Worm (Caenorhabditis elegans) whole organism, mixed stage, embryonic: ENCODE data around the gene hsp-6.
A peak's percentile ranks its signal among the peaks of the same experiment; 100 is the strongest.

ENCODE experiments used
- M03D4.4 ChIP-seq: sonication (generic microtip); optimal IDR thresholded peaks from 2 replicates; lab custom pipeline; 2017; ENCODE audit warnings: mild to moderate bottlenecking, missing genetic modification characterization, missing compliant biosample characterization
- bed-3 ChIP-seq: fragments of 200-800 bp; sonication (Bioruptor generic); optimal IDR thresholded peaks from 3 replicates; lab custom pipeline; 2018; ENCODE audit warnings: mild to moderate bottlenecking, missing genetic modification characterization, moderate library complexity, missing compliant biosample characterization
- blmp-1 ChIP-seq: fragments of 150-350 bp; optimal IDR thresholded peaks from 2 replicates; lab custom pipeline; 2014; ENCODE audit warnings: missing biosample characterization, missing genetic modification characterization
- ceh-39 ChIP-seq: fragments of 150-350 bp; optimal IDR thresholded peaks from 2 replicates; lab custom pipeline; 2014; ENCODE audit warnings: missing biosample characterization, missing genetic modification characterization
- ceh-43 ChIP-seq: fragments of 200-800 bp; sonication (Bioruptor generic); optimal IDR thresholded peaks from 2 replicates; lab custom pipeline; 2018; ENCODE audit warnings: mild to moderate bottlenecking, missing genetic modification characterization, moderate library complexity, missing compliant biosample characterization
- ces-1 ChIP-seq: fragments of 150-350 bp; optimal IDR thresholded peaks from 2 replicates; lab custom pipeline; 2014; ENCODE audit warnings: missing biosample characterization, missing genetic modification reagents, missing genetic modification characterization
- cnd-1 ChIP-seq: fragments of 200-800 bp; sonication (Bioruptor generic); optimal IDR thresholded peaks from 2 replicates; lab custom pipeline; 2018; ENCODE audit warnings: mild to moderate bottlenecking, missing genetic modification characterization, missing compliant biosample characterization
- drap-1 ChIP-seq: fragments of 200-800 bp; sonication (Bioruptor generic); optimal IDR thresholded peaks from 3 replicates; lab custom pipeline; 2018; ENCODE audit warnings: mild to moderate bottlenecking, missing genetic modification characterization, missing compliant biosample characterization
- elt-1 ChIP-seq: sonication (generic microtip); optimal IDR thresholded peaks from 2 replicates; lab custom pipeline; 2017; ENCODE audit warnings: missing genetic modification characterization, mild to moderate bottlenecking, missing compliant biosample characterization, antibody characterized with exemption, moderate library complexity, borderline replicate concordance; ENCODE audit not compliant: insufficient read depth
- elt-3 ChIP-seq: fragments of 150-350 bp; optimal IDR thresholded peaks from 2 replicates; lab custom pipeline; 2014; ENCODE audit warnings: missing biosample characterization, missing genetic modification characterization
- flh-1 ChIP-seq: fragments of 200-800 bp; sonication (Bioruptor generic); optimal IDR thresholded peaks from 2 replicates; lab custom pipeline; 2018; ENCODE audit warnings: mild to moderate bottlenecking, missing genetic modification characterization, moderate library complexity, missing compliant biosample characterization
- ham-2 ChIP-seq: fragments of 200-800 bp; sonication (Bioruptor generic); optimal IDR thresholded peaks from 2 replicates; lab custom pipeline; 2018; ENCODE audit warnings: mild to moderate bottlenecking, missing genetic modification characterization, missing compliant biosample characterization
- hlh-1 ChIP-seq: fragments of 150-350 bp; optimal IDR thresholded peaks from 2 replicates; lab custom pipeline; 2014; ENCODE audit warnings: missing biosample characterization, missing genetic modification reagents, missing genetic modification characterization
- lin-13 ChIP-seq: fragments of 150-350 bp; optimal IDR thresholded peaks from 2 replicates; lab custom pipeline; 2014; ENCODE audit warnings: missing biosample characterization, missing genetic modification characterization
- lin-32 ChIP-seq: fragments of 200-800 bp; sonication (Bioruptor generic); optimal IDR thresholded peaks from 2 replicates; lab custom pipeline; 2018; ENCODE audit warnings: mild to moderate bottlenecking, missing genetic modification characterization, missing compliant biosample characterization
- lsy-2 ChIP-seq: fragments of 150-350 bp; optimal IDR thresholded peaks from 2 replicates; lab custom pipeline; 2014; ENCODE audit warnings: missing biosample characterization, missing genetic modification characterization
- mab-5 ChIP-seq: fragments of 150-350 bp; optimal IDR thresholded peaks from 2 replicates; lab custom pipeline; 2014; ENCODE audit warnings: missing biosample characterization, missing genetic modification characterization
- mep-1 ChIP-seq: fragments of 150-350 bp; optimal IDR thresholded peaks from 2 replicates; lab custom pipeline; 2017; ENCODE audit warnings: missing biosample characterization, missing genetic modification reagents, missing genetic modification characterization, inconsistent platforms
- mls-2 ChIP-seq: sonication (generic microtip); optimal IDR thresholded peaks from 2 replicates; lab custom pipeline; 2016; ENCODE audit warnings: mild to moderate bottlenecking, missing genetic modification characterization, moderate library complexity, missing compliant biosample characterization
- nhr-12 ChIP-seq: fragments of 150-350 bp; optimal IDR thresholded peaks from 2 replicates; lab custom pipeline; 2014; ENCODE audit warnings: missing biosample characterization, missing genetic modification characterization
- nhr-2 ChIP-seq: fragments of 150-350 bp; optimal IDR thresholded peaks from 2 replicates; lab custom pipeline; 2014; ENCODE audit warnings: missing biosample characterization, missing genetic modification characterization
- nhr-237 ChIP-seq: fragments of 150-350 bp; optimal IDR thresholded peaks from 2 replicates; lab custom pipeline; 2014; ENCODE audit warnings: missing biosample characterization, missing genetic modification characterization
- nhr-28 ChIP-seq: fragments of 150-350 bp; optimal IDR thresholded peaks from 2 replicates; lab custom pipeline; 2014; ENCODE audit warnings: missing biosample characterization, missing genetic modification characterization
- pha-4 ChIP-seq: fragments of 150-350 bp; optimal IDR thresholded peaks from 2 replicates; lab custom pipeline; 2018; ENCODE audit warnings: missing biosample characterization, missing genetic modification reagents, missing genetic modification characterization
- sem-2 ChIP-seq: fragments of 200-800 bp; sonication (Bioruptor generic); optimal IDR thresholded peaks from 2 replicates; lab custom pipeline; 2018; ENCODE audit warnings: mild to moderate bottlenecking, missing genetic modification characterization, missing compliant biosample characterization
- snpc-4 ChIP-seq: fragments of 150-350 bp; optimal IDR thresholded peaks from 2 replicates; lab custom pipeline; 2014; ENCODE audit warnings: missing biosample characterization, missing genetic modification characterization
- sptf-1 ChIP-seq: sonication (generic microtip); optimal IDR thresholded peaks from 2 replicates; lab custom pipeline; 2017; ENCODE audit warnings: mild to moderate bottlenecking, missing genetic modification characterization, moderate library complexity, missing compliant biosample characterization
- tbx-8 ChIP-seq: fragments of 200-800 bp; sonication (Bioruptor generic); optimal IDR thresholded peaks from 2 replicates; lab custom pipeline; 2018; ENCODE audit warnings: mild to moderate bottlenecking, missing genetic modification characterization, moderate library complexity, missing compliant biosample characterization
- unc-120 ChIP-seq: sonication (generic microtip); optimal IDR thresholded peaks from 2 replicates; lab custom pipeline; 2017; ENCODE audit warnings: missing genetic modification characterization, missing compliant biosample characterization; ENCODE audit not compliant: poor library complexity, severe bottlenecking
- unc-39 ChIP-seq: fragments of 150-350 bp; optimal IDR thresholded peaks from 2 replicates; lab custom pipeline; 2014; ENCODE audit warnings: missing biosample characterization, missing genetic modification characterization
- unc-62 ChIP-seq: fragments of 150-350 bp; optimal IDR thresholded peaks from 2 replicates; lab custom pipeline; 2014; ENCODE audit warnings: missing biosample characterization, missing genetic modification reagents, missing genetic modification characterization
- zip-8 ChIP-seq: fragments of 150-350 bp; optimal IDR thresholded peaks from 2 replicates; lab custom pipeline; 2014; ENCODE audit warnings: missing biosample characterization, missing genetic modification characterization
- ztf-11 ChIP-seq: fragments of 150-350 bp; optimal IDR thresholded peaks from 2 replicates; lab custom pipeline; 2014; ENCODE audit warnings: missing biosample characterization, missing genetic modification characterization

Gene hsp-6

ce11 chrV:4826710-4827380 is at the start of gene hsp-6, which contains the start of gene C37H5.5:
Gene hsp-6, minus strand, starts transcription at chrV:4826760.
Gene C37H5.5, plus strand, starts transcription at chrV:4827360.
- peak; percentile 79 for TF ChIP-seq nhr-237
- TF ChIP-seq pha-4 (tag; lab: Kevin White, UChicago), result peak; percentile 24
- TF ChIP-seq flh-1 (GFP tag; lab: Kevin White, UChicago), result no peak
- TF ChIP-seq ceh-43 (GFP tag; lab: Kevin White, UChicago), result no peak
- TF ChIP-seq nhr-2, result peak; percentile 22
- peak; percentile 18 for TF ChIP-seq cnd-1
- TF ChIP-seq ztf-11 (tag; lab: Kevin White, UChicago), result no peak
- peak; percentile 88 for TF ChIP-seq lsy-2 (tag; lab: Kevin White, UChicago)
- TF ChIP-seq ham-2, result no peak
- no peak for TF ChIP-seq snpc-4 (tag; lab: Kevin White, UChicago)
- no peak for TF ChIP-seq elt-3 (tag; lab: Kevin White, UChicago)
- TF ChIP-seq unc-39 (tag; lab: Kevin White, UChicago), result no peak
- peak; percentile 4 for TF ChIP-seq M03D4.4 (tag; lab: Kevin White, UChicago)
- no peak for TF ChIP-seq bed-3 (GFP tag; lab: Kevin White, UChicago)
- TF ChIP-seq sem-2 (GFP tag; lab: Kevin White, UChicago), result no peak
- peak; percentile 58 for TF ChIP-seq sptf-1 (tag; lab: Kevin White, UChicago)
- peak; percentile 91 for TF ChIP-seq mep-1 (tag; lab: Kevin White, UChicago)
- TF ChIP-seq tbx-8, result no peak
- TF ChIP-seq drap-1 (GFP tag; lab: Kevin White, UChicago), result peak; percentile 10
- no peak for TF ChIP-seq nhr-12
- TF ChIP-seq unc-62 (GFP tag; lab: Kevin White, UChicago), result peak; percentile 19
- no peak for TF ChIP-seq nhr-28
- peak; percentile 65 for TF ChIP-seq ces-1
- TF ChIP-seq mls-2 (tag; lab: Kevin White, UChicago), result no peak
- TF ChIP-seq unc-120 (tag; lab: Kevin White, UChicago), result peak; percentile 49
- peak; percentile 83 for TF ChIP-seq lin-13 (tag; lab: Kevin White, UChicago)
- TF ChIP-seq lin-32 (GFP tag; lab: Kevin White, UChicago), result no peak
- TF ChIP-seq hlh-1 (tag; lab: Kevin White, UChicago), result peak; percentile 67
- TF ChIP-seq, all 35 proteins: peak for 14

ce11 chrV:4871992-4872391 is 45.4 kb upstream of the hsp-6 start, which contains the start of gene srd-33:
Gene srd-33, plus strand, starts transcription at chrV:4872292.
- TF ChIP-seq sem-2 (GFP tag; lab: Kevin White, UChicago) (no peak), mep-1 (tag; lab: Kevin White, UChicago) (no peak), blmp-1 (tag; lab: Kevin White, UChicago) (no peak), nhr-28 (no peak), lsy-2 (tag; lab: Kevin White, UChicago) (no peak), ces-1 (no peak), nhr-237 (no peak)

ce11 chrV:4870627-4871026 is 44.1 kb upstream of the hsp-6 start:
- TF ChIP-seq ces-1, result no peak

- TF ChIP-seq mab-5, result no peak
- TF ChIP-seq unc-120 (tag; lab: Kevin White, UChicago), result no peak
- TF ChIP-seq blmp-1 (tag; lab: Kevin White, UChicago), result no peak
- no peak for TF ChIP-seq zip-8 (tag; lab: Kevin White, UChicago)
- no peak for TF ChIP-seq hlh-1 (tag; lab: Kevin White, UChicago)
- no peak for TF ChIP-seq nhr-2
- TF ChIP-seq elt-1 (tag; lab: Kevin White, UChicago), result no peak
- no peak for TF ChIP-seq unc-39 (tag; lab: Kevin White, UChicago)
- no peak for TF ChIP-seq M03D4.4 (tag; lab: Kevin White, UChicago)
- TF ChIP-seq cnd-1, result no peak
- no peak for TF ChIP-seq flh-1 (GFP tag; lab: Kevin White, UChicago)
- TF ChIP-seq mls-2 (tag; lab: Kevin White, UChicago), result no peak
- no peak for TF ChIP-seq ceh-39
- no peak for TF ChIP-seq tbx-8
- no peak for TF ChIP-seq nhr-237
These were observed 42.1 kb upstream of the hsp-6 start for ce11 chrV:4868698-4869097.
